Worm (Caenorhabditis elegans) whole organism, L4/young adult: ENCODE data around the gene pdf-1.

Source experiments
- W03F9.2 ChIP-seq: fragments of 150-350 bp; optimal IDR thresholded peaks from 2 replicates; lab custom pipeline; 2014; ENCODE audit warnings: missing biosample characterization, missing genetic modification characterization
- him-1 ChIP-seq: sonication (generic microtip); optimal IDR thresholded peaks from 2 replicates; lab custom pipeline; 2016; ENCODE audit warnings: missing genotype, missing genetic modification reagents, missing genetic modification characterization, missing compliant biosample characterization

DNA sequence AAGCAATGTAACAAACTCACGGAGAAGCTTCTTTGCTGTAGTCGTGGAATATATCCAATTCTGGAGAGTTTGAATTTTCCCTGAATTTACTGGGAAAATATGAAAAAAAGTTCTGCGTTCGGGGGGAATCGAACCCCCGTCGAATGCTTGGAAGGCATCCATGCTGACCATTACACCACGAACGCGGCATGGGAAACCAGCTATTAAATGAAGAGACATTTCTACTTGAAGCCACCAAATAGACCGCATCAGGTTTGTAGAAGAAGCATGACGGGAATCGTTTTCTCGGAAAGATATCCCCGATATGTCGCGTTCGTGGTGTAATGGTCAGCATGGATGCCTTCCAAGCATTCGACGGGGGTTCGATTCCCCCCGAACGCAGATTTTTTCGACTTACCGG is 23.8 kb downstream of the pdf-1 start:
- TF ChIP-seq him-1 (tag; lab: Kevin White, UChicago) (no peak), W03F9.2 (tag; lab: Kevin White, UChicago) (no peak)
